Fruit fly (Drosophila melanogaster): Measurements from ENCODE around the gene rept.

dm6 chr3L:19292440-19293175 is 37.5 kb downstream of the rept start, which contains the start of gene Gbs-76A:
- TF ChIP-seq net (GFP tag; optimal IDR thresholded peaks at IDR 0.05) (peak; percentile 70), CG3919 (GFP tag; optimal IDR thresholded peaks at IDR 0.05) (peak; percentile 80), CG10669 (GFP tag; optimal IDR thresholded peaks at IDR 0.05) (peak; percentile 80), CG3032 (tag; optimal IDR thresholded peaks at IDR 0.05) (peak; percentile 90), acj6 (GFP tag; optimal IDR thresholded peaks at IDR 0.05) (peak; percentile 83), Blimp-1 (GFP tag; optimal IDR thresholded peaks at IDR 0.05) (peak; percentile 45), lz (GFP tag; optimal IDR thresholded peaks at IDR 0.05) (peak; percentile 53), Eip75B (GFP tag; optimal IDR thresholded peaks at IDR 0.05) (peak; percentile 42), Hr39 (GFP tag; optimal IDR thresholded peaks at IDR 0.05) (peak; percentile 59), fd85E (GFP tag; optimal IDR thresholded peaks at IDR 0.05) (peak; percentile 52), CG11902 (GFP tag; optimal IDR thresholded peaks at IDR 0.05) (peak; percentile 38), CG15336 (GFP tag; IDR thresholded peaks at IDR 0.05) (peak; percentile 94), Eip93F (GFP tag; optimal IDR thresholded peaks at IDR 0.05) (no peak)

All from whole organism, prepupa.